Worm (Caenorhabditis elegans) whole organism, L3 larva: Measurements from ENCODE around the gene citk-2.

Experiments used
- R02D3.7 ChIP-seq: fragments of 150-350 bp; optimal IDR thresholded peaks from 2 replicates; lab custom pipeline; 2014; ENCODE audit warnings: missing biosample characterization, missing genetic modification characterization
- aly-2 ChIP-seq: fragments of 150-350 bp; optimal IDR thresholded peaks from 2 replicates; lab custom pipeline; 2014; ENCODE audit warnings: missing biosample characterization, missing genetic modification characterization
- ceh-16 ChIP-seq: sonication (generic microtip); optimal IDR thresholded peaks from 2 replicates; lab custom pipeline; 2017; ENCODE audit warnings: missing biosample characterization, missing genetic modification characterization
- ceh-28 ChIP-seq: fragments of 150-350 bp; optimal IDR thresholded peaks from 2 replicates; lab custom pipeline; 2014; ENCODE audit warnings: missing biosample characterization, missing genetic modification reagents, missing genetic modification characterization
- ceh-82 ChIP-seq: fragments of 150-350 bp; optimal IDR thresholded peaks from 2 replicates; lab custom pipeline; 2014; ENCODE audit warnings: missing biosample characterization, missing genetic modification characterization
- daf-12 ChIP-seq: fragments of 150-350 bp; optimal IDR thresholded peaks from 2 replicates; lab custom pipeline; 2014; ENCODE audit warnings: missing biosample characterization, missing genetic modification reagents, missing genetic modification characterization
- egl-27 ChIP-seq: sonication (generic microtip); optimal IDR thresholded peaks from 4 replicates; lab custom pipeline; 2017; ENCODE audit warnings: missing biosample characterization, missing genetic modification reagents, missing genetic modification characterization
- egl-5 ChIP-seq: fragments of 150-350 bp; optimal IDR thresholded peaks from 2 replicates; lab custom pipeline; 2017; ENCODE audit warnings: missing biosample characterization, missing genetic modification reagents, missing genetic modification characterization, inconsistent platforms
- elt-3 ChIP-seq, 3 experiments: fragments of 150-350 bp in 1 of 3; sonication (generic microtip) in 2 of 3; optimal IDR thresholded peaks; 2 replicates in 2 of 3; 4 replicates in 1 of 3; lab custom pipeline; 2014 to 2017; ENCODE audit warnings: missing biosample characterization in 3 of 3, missing genetic modification characterization in 3 of 3
- eor-1 ChIP-seq, 2 experiments: fragments of 150-350 bp; optimal IDR thresholded peaks; 2 replicates each; lab custom pipeline; 2014 to 2018; ENCODE audit warnings: missing biosample characterization in 2 of 2, missing genetic modification characterization in 2 of 2
- fkh-10 ChIP-seq: sonication (generic microtip); optimal IDR thresholded peaks from 2 replicates; lab custom pipeline; 2017; ENCODE audit warnings: missing biosample characterization, missing genetic modification reagents, missing genetic modification characterization
- hmg-11 ChIP-seq: sonication (generic microtip); optimal IDR thresholded peaks from 2 replicates; lab custom pipeline; 2016; ENCODE audit warnings: missing genetic modification characterization, missing compliant biosample characterization
- jun-1 ChIP-seq: fragments of 150-350 bp; optimal IDR thresholded peaks from 2 replicates; lab custom pipeline; 2014; ENCODE audit warnings: missing biosample characterization, missing genetic modification reagents, missing genetic modification characterization
- lin-15B ChIP-seq: fragments of 150-350 bp; optimal IDR thresholded peaks from 2 replicates; lab custom pipeline; 2014; ENCODE audit warnings: missing biosample characterization, missing genetic modification characterization
- lin-39 ChIP-seq: fragments of 150-350 bp; optimal IDR thresholded peaks from 2 replicates; lab custom pipeline; 2018; ENCODE audit warnings: missing biosample characterization, missing genetic modification reagents, missing genetic modification characterization
- mdl-1 ChIP-seq: fragments of 150-350 bp; optimal IDR thresholded peaks from 2 replicates; lab custom pipeline; 2014; ENCODE audit warnings: missing biosample characterization, missing genetic modification characterization
- nfya-1 ChIP-seq: sonication (generic microtip); optimal IDR thresholded peaks from 2 replicates; lab custom pipeline; 2017; ENCODE audit warnings: missing genetic modification characterization, mild to moderate bottlenecking, missing compliant biosample characterization, antibody characterized with exemption, moderate library complexity; ENCODE audit not compliant: insufficient read depth
- nhr-11 ChIP-seq: fragments of 150-350 bp; optimal IDR thresholded peaks from 2 replicates; lab custom pipeline; 2014; ENCODE audit warnings: missing biosample characterization, missing genetic modification characterization
- nhr-12 ChIP-seq: fragments of 150-350 bp; optimal IDR thresholded peaks from 2 replicates; lab custom pipeline; 2014; ENCODE audit warnings: missing biosample characterization, missing genetic modification characterization
- nhr-237 ChIP-seq: fragments of 150-350 bp; optimal IDR thresholded peaks from 2 replicates; lab custom pipeline; 2014; ENCODE audit warnings: missing biosample characterization, missing genetic modification characterization
- nhr-25 ChIP-seq: sonication (generic microtip); optimal IDR thresholded peaks from 2 replicates; lab custom pipeline; 2017; ENCODE audit warnings: missing biosample characterization, missing genetic modification characterization
- nhr-28 ChIP-seq: fragments of 150-350 bp; optimal IDR thresholded peaks from 2 replicates; lab custom pipeline; 2014; ENCODE audit warnings: missing biosample characterization, missing genetic modification characterization
- nhr-43 ChIP-seq: sonication (generic microtip); optimal IDR thresholded peaks from 2 replicates; lab custom pipeline; 2016; ENCODE audit warnings: mild to moderate bottlenecking, missing genetic modification characterization, missing compliant biosample characterization; ENCODE audit not compliant: poor library complexity, severe bottlenecking
- nhr-67 ChIP-seq: fragments of 150-350 bp; optimal IDR thresholded peaks from 2 replicates; lab custom pipeline; 2014; ENCODE audit warnings: missing biosample characterization, missing genetic modification characterization
- nhr-76 ChIP-seq: fragments of 150-350 bp; sonication (generic microtip); optimal IDR thresholded peaks from 5 replicates; lab custom pipeline; 2014; ENCODE audit warnings: missing biosample characterization, missing genetic modification characterization
- nhr-77 ChIP-seq: fragments of 150-350 bp; optimal IDR thresholded peaks from 2 replicates; lab custom pipeline; 2014; ENCODE audit warnings: missing biosample characterization, missing genetic modification characterization
- pha-4 ChIP-seq: fragments of 150-350 bp; optimal IDR thresholded peaks from 2 replicates; lab custom pipeline; 2014; ENCODE audit warnings: missing biosample characterization, missing genetic modification reagents, missing genetic modification characterization
- pqm-1 ChIP-seq: fragments of 150-350 bp; optimal IDR thresholded peaks from 2 replicates; lab custom pipeline; 2017; ENCODE audit warnings: missing biosample characterization, missing genetic modification characterization, inconsistent platforms
- sea-2 ChIP-seq: fragments of 150-350 bp; sonication (generic microtip); optimal IDR thresholded peaks from 4 replicates; lab custom pipeline; 2014; ENCODE audit warnings: missing biosample characterization, missing genetic modification reagents, missing genetic modification characterization
- skn-1 ChIP-seq: fragments of 150-350 bp; optimal IDR thresholded peaks from 2 replicates; lab custom pipeline; 2014; ENCODE audit warnings: missing biosample characterization, missing genetic modification characterization
- snpc-4 ChIP-seq: fragments of 150-350 bp; optimal IDR thresholded peaks from 2 replicates; lab custom pipeline; 2014; ENCODE audit warnings: missing biosample characterization, missing genetic modification characterization
- tbx-2 ChIP-seq: sonication (generic microtip); optimal IDR thresholded peaks from 2 replicates; lab custom pipeline; 2016; ENCODE audit warnings: mild to moderate bottlenecking, missing genetic modification characterization, missing compliant biosample characterization
- unc-39 ChIP-seq: sonication (generic microtip); optimal IDR thresholded peaks from 4 replicates; lab custom pipeline; 2017; ENCODE audit warnings: missing biosample characterization, missing genetic modification characterization
- unc-62 ChIP-seq: fragments of 150-350 bp; sonication (generic microtip); optimal IDR thresholded peaks from 4 replicates; lab custom pipeline; 2014; ENCODE audit warnings: missing biosample characterization, missing genetic modification reagents, missing genetic modification characterization
- zag-1 ChIP-seq: fragments of 150-350 bp; optimal IDR thresholded peaks from 2 replicates; lab custom pipeline; 2014; ENCODE audit warnings: missing biosample characterization, missing genetic modification characterization
- ztf-11 ChIP-seq: fragments of 150-350 bp; optimal IDR thresholded peaks from 2 replicates; lab custom pipeline; 2014; ENCODE audit warnings: missing biosample characterization, missing genetic modification characterization
- ztf-4 ChIP-seq: fragments of 150-350 bp; optimal IDR thresholded peaks from 2 replicates; lab custom pipeline; 2014; ENCODE audit warnings: missing biosample characterization, missing genetic modification characterization

Gene citk-2

DNA sequence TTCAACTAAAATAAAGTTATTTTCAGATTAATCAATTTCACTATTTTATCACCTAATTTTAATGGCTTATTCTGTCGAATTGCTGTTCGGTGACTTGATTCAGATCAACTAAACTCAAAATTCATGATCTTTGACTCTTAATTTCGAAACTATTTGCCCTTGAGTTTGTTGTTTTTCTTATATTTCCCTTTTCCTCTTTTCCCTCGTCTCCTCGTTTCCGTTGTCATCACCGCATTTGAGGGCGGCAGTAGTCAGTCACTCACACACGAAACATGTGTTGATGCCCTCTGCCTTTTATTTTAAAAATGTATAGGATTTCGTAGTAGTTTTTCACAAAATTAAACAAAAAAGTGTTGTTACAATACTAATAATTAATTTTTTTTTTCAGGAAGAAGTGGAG lies 4.4 kb upstream of the citk-2 start, which contains the start of gene rnh-1.0:
rnh-1.0 (plus strand) TSS at position 389 of the 400 bp plus-strand sequence.
- TF ChIP-seq nhr-77 (no peak), egl-27 (no peak), unc-39 (tag; lab: Kevin White, UChicago) (no peak), ceh-16 (tag; lab: Kevin White, UChicago) (no peak), nhr-11 (tag; lab: Kevin White, UChicago) (no peak), nhr-43 (tag; lab: Kevin White, UChicago) (no peak), lin-39 (tag; lab: Kevin White, UChicago) (no peak), daf-12 (no peak), snpc-4 (tag; lab: Kevin White, UChicago) (no peak), lin-15B (tag; lab: Kevin White, UChicago) (no peak), eor-1 (tag; optimal IDR thresholded peaks at IDR 0.05; lab: Kevin White, UChicago) (no peak), nhr-76 (tag; lab: Kevin White, UChicago) (no peak), nhr-25 (tag; lab: Kevin White, UChicago) (peak; percentile 1), ceh-82 (no peak), skn-1 (tag; lab: Kevin White, UChicago) (no peak), pha-4 (tag; lab: Kevin White, UChicago) (peak; percentile 5), zag-1 (tag; lab: Kevin White, UChicago) (no peak), nfya-1 (tag; lab: Kevin White, UChicago) (peak; percentile 3), fkh-10 (GFP tag; lab: Kevin White, UChicago) (no peak), egl-5 (no peak), unc-62 (GFP tag; lab: Kevin White, UChicago) (no peak), ztf-11 (tag; lab: Kevin White, UChicago) (no peak)

DNA sequence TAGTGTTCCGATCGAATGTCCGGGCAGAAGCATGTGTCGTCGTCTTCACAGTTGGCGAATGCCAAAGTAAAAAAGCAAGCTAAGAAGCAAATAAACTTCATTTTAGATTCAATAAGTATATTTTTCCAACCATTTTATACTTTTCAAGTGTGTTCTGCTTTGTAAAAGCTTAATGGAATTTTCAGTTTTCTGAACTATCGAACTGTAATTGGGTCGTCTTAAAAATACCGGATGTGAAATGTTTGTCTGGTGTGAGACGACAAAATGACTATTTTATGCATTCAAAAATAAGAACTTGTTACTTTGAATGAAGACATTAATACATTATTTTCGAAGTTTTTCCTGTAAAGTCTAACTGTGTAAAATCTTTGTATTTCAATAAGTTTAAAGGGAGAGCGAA lies 663 bp upstream of the citk-2 start, which contains the start of gene F59A6.11:
F59A6.11 (minus strand) TSS at position 101 of the 400 bp plus-strand sequence.
- TF ChIP-seq egl-27 (no peak), hmg-11 (no peak), nhr-67 (tag; lab: Kevin White, UChicago) (no peak), sea-2 (GFP tag; lab: Kevin White, UChicago) (no peak), pqm-1 (no peak)

ce11 chrII:5001866-5002265 lies 2.5 kb downstream of the citk-2 start:
- TF ChIP-seq jun-1 (tag; lab: Kevin White, UChicago): no peak
- no peak for TF ChIP-seq nhr-12 (tag; lab: Kevin White, UChicago)
- TF ChIP-seq aly-2 (tag; lab: Kevin White, UChicago): no peak
- no peak for TF ChIP-seq tbx-2 (tag; lab: Kevin White, UChicago)
- no peak for TF ChIP-seq nhr-77
- TF ChIP-seq elt-3 (tag; optimal IDR thresholded peaks at IDR 0.05; lab: Kevin White, UChicago): no peak
- no peak for TF ChIP-seq mdl-1
- no peak for TF ChIP-seq nhr-25 (tag; lab: Kevin White, UChicago)
- TF ChIP-seq lin-15B (tag; lab: Kevin White, UChicago): no peak
- no peak for TF ChIP-seq eor-1 (tag; optimal IDR thresholded peaks at IDR 0.05; lab: Kevin White, UChicago)
- TF ChIP-seq nhr-28 (tag; lab: Kevin White, UChicago): no peak

DNA sequence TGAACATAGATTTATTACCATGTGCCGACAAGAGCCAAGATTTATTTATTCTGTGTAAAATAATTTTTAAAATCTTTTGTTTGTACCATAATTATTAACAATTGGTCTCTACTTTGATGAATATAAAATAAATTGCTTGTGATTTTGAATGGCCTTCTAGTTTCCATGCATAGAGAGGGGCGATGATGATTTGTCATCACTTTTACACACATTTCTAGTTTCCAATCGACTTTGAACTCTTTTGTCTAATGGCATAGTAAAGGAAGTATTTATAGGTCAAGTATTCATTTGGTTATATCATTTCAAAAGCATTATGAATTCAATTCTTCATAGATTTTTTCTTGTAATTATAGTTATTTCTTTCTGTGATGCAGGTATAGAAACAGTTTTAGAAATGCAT lies 4.3 kb downstream of the citk-2 start, which contains the start of gene F59A6.10:
F59A6.10 (plus strand) TSS at position 301 of the 400 bp plus-strand sequence.
- no peak for TF ChIP-seq hmg-11
- TF ChIP-seq daf-12: no peak
- no peak for TF ChIP-seq unc-39 (tag; lab: Kevin White, UChicago)
- TF ChIP-seq ztf-4 (tag; lab: Kevin White, UChicago): no peak
- TF ChIP-seq jun-1 (tag; lab: Kevin White, UChicago): no peak
- no peak for TF ChIP-seq lin-39 (tag; lab: Kevin White, UChicago)
- no peak for TF ChIP-seq R02D3.7 (tag; lab: Kevin White, UChicago)
- TF ChIP-seq pha-4 (tag; lab: Kevin White, UChicago): no peak
- TF ChIP-seq nhr-237 (tag; lab: Kevin White, UChicago): no peak
- TF ChIP-seq fkh-10 (GFP tag; lab: Kevin White, UChicago): no peak
- TF ChIP-seq aly-2 (tag; lab: Kevin White, UChicago): no peak
- TF ChIP-seq ceh-28 (tag; lab: Kevin White, UChicago): no peak
- TF ChIP-seq mdl-1: no peak
